Worm (Caenorhabditis elegans) whole organism, young adult: ENCODE results near the gene fbxa-76.

Source experiments
- B0261.1 ChIP-seq: sonication (generic microtip); optimal IDR thresholded peaks from 2 replicates; lab custom pipeline; 2016; ENCODE audit warnings: mild to moderate bottlenecking, missing genetic modification characterization, moderate library complexity, missing compliant biosample characterization
- F37B4.10 ChIP-seq: fragments of 200-800 bp; sonication (Bioruptor generic); IDR thresholded peaks from 2 replicates; pipeline ENCODE4 v1.3.6; 2022; ENCODE audit warnings: missing genetic modification characterization, missing compliant biosample characterization
- F49E8.2 ChIP-seq: sonication (generic microtip); optimal IDR thresholded peaks from 3 replicates; lab custom pipeline; 2017; ENCODE audit warnings: missing genetic modification characterization, mild to moderate bottlenecking, missing compliant biosample characterization, antibody characterized with exemption, moderate library complexity; ENCODE audit not compliant: insufficient read depth
- F52B5.7 ChIP-seq: sonication (generic microtip); optimal IDR thresholded peaks from 2 replicates; lab custom pipeline; 2016; ENCODE audit warnings: mild to moderate bottlenecking, missing genetic modification characterization, missing compliant biosample characterization
- T07F8.4 ChIP-seq: sonication (generic microtip); optimal IDR thresholded peaks from 2 replicates; lab custom pipeline; 2016; ENCODE audit warnings: mild to moderate bottlenecking, missing genetic modification characterization, moderate library complexity, missing compliant biosample characterization
- Y53F4B.3 ChIP-seq: fragments of 200-800 bp; sonication (Bioruptor generic); IDR thresholded peaks from 2 replicates; pipeline ENCODE4 v1.3.6; 2022; ENCODE audit warnings: missing genetic modification reagents, missing genetic modification characterization, missing compliant biosample characterization
- Y56A3A.18 ChIP-seq: fragments of 200-800 bp; sonication (Bioruptor generic); IDR thresholded peaks from 2 replicates; pipeline ENCODE4 v1.3.6; 2022; ENCODE audit warnings: missing genetic modification reagents, missing genetic modification characterization, missing compliant biosample characterization
- Y67H2A.10 ChIP-seq: fragments of 200-800 bp; sonication (Bioruptor generic); conservative IDR thresholded peaks from 2 replicates; pipeline ENCODE4 v1.3.6; 2022; ENCODE audit warnings: missing genetic modification reagents, missing genetic modification characterization, missing compliant biosample characterization
- Y79H2A.3 ChIP-seq: fragments of 200-800 bp; sonication (Bioruptor generic); conservative IDR thresholded peaks from 2 replicates; pipeline ENCODE4 v1.3.6; 2022; ENCODE audit warnings: missing genetic modification reagents, missing genetic modification characterization, missing compliant biosample characterization
- Y95B8A.8 ChIP-seq: fragments of 200-800 bp; sonication (Bioruptor generic); IDR thresholded peaks from 2 replicates; pipeline ENCODE4 v1.3.6; 2022; ENCODE audit warnings: missing genetic modification reagents, missing genetic modification characterization, missing compliant biosample characterization
- akir-1 ChIP-seq: fragments of 200-800 bp; sonication (Bioruptor generic); optimal IDR thresholded peaks from 2 replicates; lab custom pipeline; 2018; ENCODE audit warnings: mild to moderate bottlenecking, missing genetic modification characterization, moderate library complexity, missing compliant biosample characterization
- ama-1 ChIP-seq, 3 experiments: fragments of 150-350 bp in 1 of 3; sonication (generic microtip) in 2 of 3; optimal IDR thresholded peaks; 2 replicates each; lab custom pipeline; 2014 to 2018; ENCODE audit warnings: missing biosample characterization in 2 of 3, missing genetic modification characterization in 2 of 3, missing genetic modification reagents in 2 of 3
- attf-5 ChIP-seq: fragments of 200-800 bp; sonication (Bioruptor generic); optimal IDR thresholded peaks from 2 replicates; lab custom pipeline; 2018; ENCODE audit warnings: mild to moderate bottlenecking, missing genetic modification characterization, missing compliant biosample characterization
- bed-1 ChIP-seq: fragments of 200-800 bp; sonication (Bioruptor generic); IDR thresholded peaks from 2 replicates; pipeline ENCODE4 v1.3.6; 2022; ENCODE audit warnings: missing genetic modification reagents, missing genetic modification characterization, missing compliant biosample characterization
- cebp-1 ChIP-seq, 2 experiments: fragments of 200-800 bp in 1 of 2; sonication (Bioruptor generic) in 1 of 2; sonication (generic microtip) in 1 of 2; IDR thresholded peaks in 1 of 2; optimal IDR thresholded peaks in 1 of 2; 2 replicates each; pipeline versions ENCODE4 v1.3.6 to Lab custom; 2017 to 2022; ENCODE audit warnings: missing compliant biosample characterization in 2 of 2, missing genetic modification characterization in 2 of 2, mild to moderate bottlenecking in 1 of 2, missing genetic modification reagents in 1 of 2, moderate library complexity in 1 of 2
- ceh-27 ChIP-seq: fragments of 200-800 bp; sonication (Bioruptor generic); optimal IDR thresholded peaks from 2 replicates; lab custom pipeline; 2018; ENCODE audit warnings: mild to moderate bottlenecking, missing genetic modification characterization, moderate library complexity, missing compliant biosample characterization
- chd-7 ChIP-seq: sonication (generic microtip); optimal IDR thresholded peaks from 2 replicates; lab custom pipeline; 2016; ENCODE audit warnings: mild to moderate bottlenecking, missing genetic modification characterization, moderate library complexity, missing compliant biosample characterization
- dpff-1 ChIP-seq: sonication (generic microtip); optimal IDR thresholded peaks from 2 replicates; lab custom pipeline; 2017; ENCODE audit warnings: mild to moderate bottlenecking, missing genetic modification characterization, missing compliant biosample characterization
- egl-18 ChIP-seq: fragments of 200-800 bp; sonication (Bioruptor generic); IDR thresholded peaks from 2 replicates; pipeline ENCODE4 v1.3.6; 2022; ENCODE audit warnings: missing genetic modification reagents, missing genetic modification characterization, missing compliant biosample characterization
- ets-4 ChIP-seq: fragments of 200-800 bp; sonication (Bioruptor generic); optimal IDR thresholded peaks from 2 replicates; lab custom pipeline; 2018; ENCODE audit warnings: mild to moderate bottlenecking, missing genetic modification characterization, missing compliant biosample characterization
- fkh-3 ChIP-seq: sonication (generic microtip); optimal IDR thresholded peaks from 2 replicates; lab custom pipeline; 2016; ENCODE audit warnings: mild to moderate bottlenecking, missing genetic modification characterization, missing compliant biosample characterization
- gei-17 ChIP-seq: fragments of 200-800 bp; sonication (Bioruptor generic); optimal IDR thresholded peaks from 2 replicates; lab custom pipeline; 2018; ENCODE audit warnings: mild to moderate bottlenecking, missing genetic modification characterization, missing compliant biosample characterization
- hlh-12 ChIP-seq: sonication (generic microtip); optimal IDR thresholded peaks from 2 replicates; lab custom pipeline; 2016; ENCODE audit warnings: missing genetic modification characterization, missing compliant biosample characterization
- hlh-26 ChIP-seq: fragments of 200-800 bp; sonication (Bioruptor generic); conservative IDR thresholded peaks from 2 replicates; pipeline ENCODE4 v1.3.6; 2022; ENCODE audit warnings: missing genetic modification reagents, missing genetic modification characterization, missing compliant biosample characterization
- hmg-20 ChIP-seq: fragments of 200-800 bp; sonication (Bioruptor generic); IDR thresholded peaks from 2 replicates; pipeline ENCODE4 v1.3.6; 2022; ENCODE audit warnings: missing genetic modification reagents, missing genetic modification characterization, missing compliant biosample characterization
- let-607 ChIP-seq, 2 experiments: fragments of 200-800 bp in 1 of 2; sonication (Bioruptor generic) in 1 of 2; sonication (generic microtip) in 1 of 2; optimal IDR thresholded peaks; 2 replicates each; lab custom pipeline; 2016 to 2018; ENCODE audit warnings: mild to moderate bottlenecking in 2 of 2, missing compliant biosample characterization in 2 of 2, missing genetic modification characterization in 2 of 2, moderate library complexity in 2 of 2, missing genotype in 1 of 2
- lin-54 ChIP-seq: fragments of 200-800 bp; sonication (Bioruptor generic); optimal IDR thresholded peaks from 2 replicates; lab custom pipeline; 2018; ENCODE audit warnings: mild to moderate bottlenecking, missing genetic modification characterization, missing compliant biosample characterization
- lir-1 ChIP-seq: fragments of 200-800 bp; sonication (Bioruptor generic); conservative IDR thresholded peaks from 2 replicates; pipeline ENCODE4 v1.3.6; 2022; ENCODE audit warnings: missing genetic modification reagents, missing genetic modification characterization, missing compliant biosample characterization
- madf-10 ChIP-seq: sonication (generic microtip); optimal IDR thresholded peaks from 2 replicates; lab custom pipeline; 2016; ENCODE audit warnings: mild to moderate bottlenecking, missing genetic modification characterization, missing compliant biosample characterization
- madf-8 ChIP-seq: fragments of 200-800 bp; sonication (Bioruptor generic); conservative IDR thresholded peaks from 2 replicates; pipeline ENCODE4 v1.3.6; 2022; ENCODE audit warnings: missing genetic modification reagents, missing genetic modification characterization, missing compliant biosample characterization
- mel-28 ChIP-seq: sonication (generic microtip); optimal IDR thresholded peaks from 2 replicates; lab custom pipeline; 2016; ENCODE audit warnings: borderline replicate concordance, mild to moderate bottlenecking, missing genetic modification characterization, missing compliant biosample characterization
- mxl-1 ChIP-seq: sonication (generic microtip); optimal IDR thresholded peaks from 2 replicates; lab custom pipeline; 2016; ENCODE audit warnings: missing genetic modification characterization, missing compliant biosample characterization
- nfyb-1 ChIP-seq: fragments of 200-800 bp; sonication (Bioruptor generic); IDR thresholded peaks from 2 replicates; pipeline ENCODE4 v1.3.6; 2022; ENCODE audit warnings: missing genetic modification reagents, missing genetic modification characterization, missing compliant biosample characterization
- nhr-120 ChIP-seq: fragments of 200-800 bp; sonication (Bioruptor generic); IDR thresholded peaks from 2 replicates; pipeline ENCODE4 v1.3.6; 2022; ENCODE audit warnings: missing genetic modification characterization, missing compliant biosample characterization
- nhr-80 ChIP-seq: sonication (generic microtip); optimal IDR thresholded peaks from 2 replicates; lab custom pipeline; 2016; ENCODE audit warnings: missing genetic modification characterization, missing compliant biosample characterization
- rec-8 ChIP-seq, 2 experiments: sonication (generic microtip); optimal IDR thresholded peaks; 2 replicates each; lab custom pipeline; 2016; ENCODE audit warnings: mild to moderate bottlenecking in 2 of 2, missing genetic modification characterization in 2 of 2, missing genetic modification reagents in 2 of 2, missing genotype in 2 of 2, missing biosample characterization in 1 of 2, missing compliant biosample characterization in 1 of 2, moderate library complexity in 1 of 2
- repo-1 ChIP-seq: sonication (generic microtip); optimal IDR thresholded peaks from 2 replicates; lab custom pipeline; 2017; ENCODE audit warnings: mild to moderate bottlenecking, missing genetic modification characterization, missing compliant biosample characterization
- rpc-1 ChIP-seq, 2 experiments: fragments of 150-350 bp in 1 of 2; sonication (generic microtip) in 1 of 2; optimal IDR thresholded peaks; 2 replicates each; lab custom pipeline; 2014 to 2018; ENCODE audit warnings: missing biosample characterization in 1 of 2, missing genetic modification characterization in 1 of 2, missing genetic modification reagents in 1 of 2, missing genotype in 1 of 2
- sdz-38 ChIP-seq: sonication (generic microtip); optimal IDR thresholded peaks from 2 replicates; lab custom pipeline; 2016; ENCODE audit warnings: missing genotype, missing genetic modification characterization, missing compliant biosample characterization
- snpc-1.1 ChIP-seq: sonication (generic microtip); optimal IDR thresholded peaks from 2 replicates; lab custom pipeline; 2017; ENCODE audit warnings: missing genetic modification characterization, mild to moderate bottlenecking, missing compliant biosample characterization, antibody characterized with exemption, moderate library complexity, missing genotype, missing genetic modification reagents; ENCODE audit not compliant: insufficient read depth
- snpc-3.4 ChIP-seq: sonication (generic microtip); optimal IDR thresholded peaks from 2 replicates; lab custom pipeline; 2017; ENCODE audit warnings: missing genetic modification characterization, mild to moderate bottlenecking, missing compliant biosample characterization, antibody characterized with exemption, moderate library complexity, missing genotype, missing genetic modification reagents
- unc-62 ChIP-seq: fragments of 150-350 bp; optimal IDR thresholded peaks from 2 replicates; lab custom pipeline; 2014; ENCODE audit warnings: missing biosample characterization, missing genetic modification reagents, missing genetic modification characterization
- zim-3 ChIP-seq: sonication (generic microtip); optimal IDR thresholded peaks from 2 replicates; lab custom pipeline; 2017; ENCODE audit warnings: mild to moderate bottlenecking, missing genetic modification characterization, moderate library complexity, missing compliant biosample characterization
- ztf-18 ChIP-seq: sonication (generic microtip); optimal IDR thresholded peaks from 2 replicates; lab custom pipeline; 2016; ENCODE audit warnings: missing genotype, mild to moderate bottlenecking, missing genetic modification characterization, missing compliant biosample characterization
- ztf-22 ChIP-seq: fragments of 200-800 bp; sonication (Bioruptor generic); optimal IDR thresholded peaks from 2 replicates; lab custom pipeline; 2018; ENCODE audit warnings: mild to moderate bottlenecking, missing genetic modification characterization, moderate library complexity, missing compliant biosample characterization
- ztf-28 ChIP-seq: fragments of 200-800 bp; sonication (Bioruptor generic); IDR thresholded peaks from 2 replicates; pipeline ENCODE4 v1.3.6; 2022; ENCODE audit warnings: missing genetic modification reagents, missing genetic modification characterization, missing compliant biosample characterization

fbxa-76 gene

DNA sequence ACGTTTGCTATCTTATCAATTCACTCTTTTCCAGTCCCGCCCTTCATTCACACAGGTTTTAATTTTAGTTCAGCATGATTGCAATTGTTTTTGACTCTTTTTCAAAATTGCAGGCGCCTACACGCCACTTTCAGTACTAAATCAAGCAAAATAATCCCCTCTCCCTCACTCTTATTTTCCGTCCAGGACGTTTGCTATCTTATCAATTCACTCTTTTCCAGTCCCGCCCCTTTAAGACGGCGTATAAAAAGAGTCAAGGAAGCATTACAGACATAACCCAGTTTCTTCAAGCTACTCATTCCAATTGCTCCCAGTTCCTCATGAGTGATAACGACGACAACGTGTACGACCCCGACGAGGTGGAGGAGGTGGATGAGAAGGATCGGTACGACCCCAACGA, 34.3 kb downstream of the fbxa-76 start, which contains the start of gene Y119D3B.21 (continued):
- TF ChIP-seq nfyb-1 (GFP tag; lab: Robert Waterston, UW), result no peak
- no peak for TF ChIP-seq nhr-120
- TF ChIP-seq attf-5 (GFP tag; lab: Kevin White, UChicago), result peak; percentile 34
- TF ChIP-seq lir-1 (GFP tag; lab: Robert Waterston, UW), result no peak
- no peak for TF ChIP-seq madf-8 (GFP tag; lab: Robert Waterston, UW)
- no peak for TF ChIP-seq Y79H2A.3 (GFP tag; lab: Robert Waterston, UW)
- TF ChIP-seq gei-17, result no peak
- TF ChIP-seq Y56A3A.18 (GFP tag; lab: Robert Waterston, UW), result no peak
- TF ChIP-seq ets-4, result peak; percentile 14
- TF ChIP-seq chd-7 (tag; lab: Kevin White, UChicago), result no peak
- no peak for TF ChIP-seq ztf-18 (tag; lab: Kevin White, UChicago)
- TF ChIP-seq madf-10 (tag; lab: Kevin White, UChicago), result no peak
- no peak for TF ChIP-seq B0261.1 (tag; lab: Kevin White, UChicago)
- TF ChIP-seq dpff-1, result no peak
- TF ChIP-seq repo-1 (tag; lab: Kevin White, UChicago), result no peak
- TF ChIP-seq rpc-1 (optimal IDR thresholded peaks at IDR 0.05; lab: Kevin White, UChicago), result no peak
- TF ChIP-seq rpc-1 (tag; optimal IDR thresholded peaks at IDR 0.05; lab: Kevin White, UChicago), result no peak
- no peak for TF ChIP-seq snpc-1.1 (tag; lab: Kevin White, UChicago)
- no peak for TF ChIP-seq Y95B8A.8 (GFP tag; lab: Robert Waterston, UW)
- no peak for TF ChIP-seq mel-28 (tag; lab: Kevin White, UChicago)
- no peak for TF ChIP-seq let-607 (tag; optimal IDR thresholded peaks at IDR 0.05; lab: Kevin White, UChicago)
- TF ChIP-seq zim-3, result no peak
- TF ChIP-seq sdz-38 (tag; lab: Kevin White, UChicago), result no peak
- TF ChIP-seq ztf-22 (GFP tag; lab: Kevin White, UChicago), result peak; percentile 39
- TF ChIP-seq egl-18 (GFP tag; lab: Robert Waterston, UW), result no peak
- no peak for TF ChIP-seq unc-62 (GFP tag; lab: Kevin White, UChicago)
- no peak for TF ChIP-seq F37B4.10
- no peak for TF ChIP-seq snpc-3.4 (tag; lab: Kevin White, UChicago)
- TF ChIP-seq bed-1 (GFP tag; lab: Robert Waterston, UW), result no peak
- no peak for TF ChIP-seq ztf-28 (GFP tag; lab: Robert Waterston, UW)
- no peak for TF ChIP-seq ama-1 (optimal IDR thresholded peaks at IDR 0.05; lab: Kevin White, UChicago)
- TF ChIP-seq ama-1 (GFP tag; optimal IDR thresholded peaks at IDR 0.05; lab: Kevin White, UChicago), result no peak
- no peak for TF ChIP-seq hlh-12 (tag; lab: Kevin White, UChicago)
- TF ChIP-seq hmg-20 (GFP tag; lab: Robert Waterston, UW), result no peak
- TF ChIP-seq cebp-1 (GFP tag; IDR thresholded peaks at IDR 0.05; lab: Robert Waterston, UW), result no peak
- peak; percentile 74 for TF ChIP-seq cebp-1 (tag; optimal IDR thresholded peaks at IDR 0.05; lab: Kevin White, UChicago)
- no peak for TF ChIP-seq fkh-3
- no peak for TF ChIP-seq mxl-1 (tag; lab: Kevin White, UChicago)
- peak; percentile 98 for TF ChIP-seq nhr-80 (tag; lab: Kevin White, UChicago)
- no peak for TF ChIP-seq F49E8.2 (tag; lab: Kevin White, UChicago)
- no peak for TF ChIP-seq T07F8.4 (tag; lab: Kevin White, UChicago)
- no peak for TF ChIP-seq ceh-27 (GFP tag; lab: Kevin White, UChicago)
- TF ChIP-seq Y67H2A.10 (GFP tag; lab: Robert Waterston, UW), result no peak
- no peak for TF ChIP-seq rec-8 (tag; optimal IDR thresholded peaks at IDR 0.05; lab: Kevin White, UChicago)
- peak; percentile 11 for TF ChIP-seq lin-54 (GFP tag; lab: Kevin White, UChicago)
- no peak for TF ChIP-seq F52B5.7 (tag; lab: Kevin White, UChicago)
- no peak for TF ChIP-seq Y53F4B.3 (GFP tag; lab: Robert Waterston, UW)
- no peak for TF ChIP-seq hlh-26 (GFP tag; lab: Robert Waterston, UW)
- TF ChIP-seq akir-1 (GFP tag; lab: Kevin White, UChicago), result no peak
- TF ChIP-seq, all 124 proteins: peak for 10
